Fruit fly (Drosophila melanogaster): ENCODE results near the gene Cralbp.

The Cralbp gene

dm6 chr3L:5787476-5787875, 958 bp upstream of the Cralbp start:
- TF ChIP-seq CG17801 (GFP tag; optimal IDR thresholded peaks at IDR 0.05; ENCODE audit: partially characterized antibody): no peak

DNA sequence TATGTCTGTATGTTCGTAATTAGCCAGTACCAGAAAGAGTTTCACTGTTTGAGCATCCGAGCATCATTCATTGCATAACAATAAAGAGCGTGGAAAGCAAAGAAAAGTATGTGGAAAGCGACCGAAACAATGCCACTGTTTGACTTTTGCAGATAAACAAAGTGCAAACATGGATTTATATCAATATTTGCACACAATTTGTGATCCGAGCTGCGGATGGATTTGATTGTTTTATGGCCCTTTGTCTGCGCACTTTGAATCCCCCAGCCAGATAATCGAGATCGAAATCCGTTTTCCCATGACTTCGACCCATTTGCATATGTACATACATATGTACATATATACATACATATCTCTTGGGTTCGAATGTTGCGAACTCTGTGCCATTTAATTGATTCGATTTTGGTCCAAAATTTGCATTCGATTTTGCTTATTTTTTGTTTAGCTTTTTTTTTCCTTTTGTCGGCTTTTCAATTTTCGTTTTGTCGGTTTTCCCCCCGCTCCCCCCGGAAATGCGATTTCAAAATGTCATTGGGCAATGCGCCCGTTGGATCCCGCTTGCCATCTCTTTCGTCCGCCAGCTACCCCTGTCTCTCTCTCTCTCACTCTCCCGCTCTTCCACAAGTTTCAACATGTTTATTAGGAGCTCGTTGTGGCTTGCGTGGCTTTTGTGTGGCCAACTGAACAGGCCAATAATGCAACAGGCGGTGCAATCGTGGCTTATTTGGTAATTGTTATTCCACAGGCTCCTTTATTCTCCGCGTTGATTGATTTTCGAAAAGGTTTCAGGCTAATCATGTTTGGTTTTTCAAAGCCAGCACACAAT, 1.1 kb downstream of the Cralbp start:
- TF ChIP-seq CG17801 (GFP tag; optimal IDR thresholded peaks at IDR 0.05; ENCODE audit: partially characterized antibody): no peak

dm6 chr3L:5779476-5780401, 6.8 kb downstream of the Cralbp start, which contains the start of the genes Myt1, PGRP-LD and Pmi:
Myt1 (minus strand) TSS chr3L:5779591.
PGRP-LD (plus strand) TSS chr3L:5780051.
Pmi (plus strand) TSS chr3L:5780051.
- TF ChIP-seq CG17801 (GFP tag; optimal IDR thresholded peaks at IDR 0.05; ENCODE audit: partially characterized antibody): no peak

DNA sequence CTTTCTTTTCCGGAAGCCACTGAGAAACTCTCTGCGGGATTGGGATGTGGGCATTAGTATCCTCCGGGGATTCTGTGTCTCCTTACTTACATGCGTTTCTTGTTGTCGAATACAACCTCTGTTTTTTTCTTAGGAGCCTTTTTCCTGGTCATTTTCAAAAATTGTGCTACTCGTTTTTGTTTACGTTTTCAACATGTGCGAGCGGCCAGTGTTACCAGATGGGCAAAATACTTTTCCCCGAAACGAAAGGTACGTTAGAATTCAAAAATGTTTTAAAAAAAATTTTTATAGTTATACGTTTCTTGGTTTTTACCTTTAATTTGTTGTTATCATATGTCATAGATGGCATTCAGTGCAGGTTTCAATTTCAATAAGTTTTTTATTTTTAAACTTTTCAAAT, 9.4 kb downstream of the Cralbp start, which contains the start of gene vito:
Gene vito, minus strand, starts transcription at position 220 of the 400 bp plus-strand sequence.
- no peak for TF ChIP-seq CG17801 (GFP tag; optimal IDR thresholded peaks at IDR 0.05; ENCODE audit: partially characterized antibody)

- TF ChIP-seq CG17801 (GFP tag; optimal IDR thresholded peaks at IDR 0.05; ENCODE audit: partially characterized antibody): no peak
Measured at dm6 chr3L:5774782-5775181, 11.7 kb downstream of the Cralbp start.

DNA sequence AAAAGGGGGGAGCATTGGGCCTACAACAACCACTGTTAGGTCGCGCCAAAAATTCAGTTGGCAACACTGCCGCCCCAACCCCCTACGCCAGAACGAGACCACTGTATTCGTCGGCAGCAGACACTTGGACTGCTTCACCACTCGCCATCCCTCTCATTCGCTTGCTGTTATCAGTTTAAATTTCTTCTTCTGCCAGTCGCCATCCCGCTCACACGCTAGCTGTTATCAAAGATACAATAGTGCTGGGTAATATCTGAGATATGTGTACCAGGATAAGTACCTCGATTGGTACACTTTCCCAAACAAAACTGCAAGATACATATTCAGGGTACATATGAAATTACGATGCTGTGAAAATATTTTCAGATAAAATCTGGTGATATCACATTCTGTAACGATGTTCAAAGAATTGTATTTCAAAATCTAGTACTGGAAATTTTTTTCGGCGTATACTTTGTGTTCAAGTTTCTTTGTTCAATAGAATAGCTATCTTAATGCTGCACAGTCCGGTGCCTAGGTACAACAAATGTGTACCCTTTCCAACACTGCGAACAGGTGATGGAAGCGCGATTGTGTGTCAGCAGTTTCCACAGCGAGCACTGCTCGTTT, 15.6 kb downstream of the Cralbp start:
- TF ChIP-seq CG17801 (GFP tag; optimal IDR thresholded peaks at IDR 0.05; ENCODE audit: partially characterized antibody): peak; percentile 90

dm6 chr3L:5770113-5770798, 16.3 kb downstream of the Cralbp start:
- peak; percentile 58 for TF ChIP-seq CG17801 (GFP tag; optimal IDR thresholded peaks at IDR 0.05; ENCODE audit: partially characterized antibody)

DNA sequence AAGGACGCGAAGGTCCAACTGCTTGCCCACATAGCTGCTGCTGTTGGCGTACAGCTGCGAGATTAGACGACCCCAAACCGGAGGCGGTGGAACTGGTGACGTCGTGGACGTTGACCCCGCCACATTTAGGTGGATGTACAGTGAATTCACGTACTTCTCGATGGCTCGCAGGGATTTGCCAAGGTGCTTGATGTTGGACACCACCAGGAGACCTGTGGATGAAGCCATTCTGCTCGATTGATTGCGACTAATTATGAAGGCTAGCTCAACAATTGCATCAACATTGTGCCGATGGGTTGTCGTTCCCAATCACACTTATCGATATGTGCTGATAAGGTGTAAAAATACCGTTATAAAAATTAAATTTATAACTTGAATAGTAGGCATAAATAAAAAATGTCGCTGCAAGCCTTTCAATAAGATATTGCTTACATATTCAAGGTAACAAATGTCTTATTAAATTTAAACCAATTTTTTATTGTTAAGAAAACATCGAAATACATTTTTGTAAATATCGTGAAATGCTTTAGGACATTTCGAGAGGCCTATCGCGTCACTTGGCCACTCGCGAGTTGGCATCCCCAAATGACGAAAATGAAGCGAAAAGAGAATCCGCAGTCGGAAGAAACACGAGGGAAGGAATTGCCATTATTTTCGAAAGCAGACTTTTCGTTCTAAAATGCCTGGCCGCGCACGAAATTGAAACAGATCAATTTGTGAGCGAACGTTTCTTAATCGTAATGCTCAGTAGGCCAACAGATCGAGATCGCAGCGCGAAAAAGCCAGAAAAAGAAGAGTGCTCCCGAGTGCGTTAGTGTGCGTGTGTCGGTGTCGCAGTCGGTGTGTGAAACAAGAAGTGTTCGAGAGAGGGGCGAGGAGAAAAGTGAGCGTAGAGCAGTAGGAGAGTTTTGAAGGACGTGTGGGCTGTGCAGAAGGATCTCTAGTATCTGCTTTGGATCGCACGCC, 17.7 kb downstream of the Cralbp start, which contains the start of the genes Ppat-Dpck and scny:
Gene Ppat-Dpck, minus strand, starts transcription at position 263 of the 966 bp plus-strand sequence.
Gene scny, plus strand, starts transcription at position 471 of the 966 bp plus-strand sequence.
- peak; percentile 35 for TF ChIP-seq CG17801 (GFP tag; optimal IDR thresholded peaks at IDR 0.05; ENCODE audit: partially characterized antibody)

DNA sequence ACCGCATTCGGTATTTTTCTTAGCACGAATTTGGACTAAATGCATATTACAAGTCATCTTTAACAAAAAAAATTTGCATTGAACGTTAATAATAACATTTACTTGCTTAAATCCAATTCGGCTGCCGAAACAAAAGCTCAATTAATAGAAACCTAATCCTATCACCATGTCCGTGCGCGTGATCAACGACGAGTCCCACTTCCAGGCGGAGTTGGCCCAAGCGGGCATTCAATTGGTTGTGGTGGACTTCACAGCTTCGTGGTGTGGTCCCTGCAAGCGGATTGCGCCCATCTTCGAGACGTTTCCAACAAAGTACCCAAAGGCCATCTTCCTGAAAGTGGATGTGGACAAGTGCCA, 20.7 kb downstream of the Cralbp start, which contains the start of gene Txl:
Gene Txl, plus strand, starts transcription at position 3 of the 357 bp plus-strand sequence.
- no peak for TF ChIP-seq CG17801 (GFP tag; optimal IDR thresholded peaks at IDR 0.05; ENCODE audit: partially characterized antibody)

DNA sequence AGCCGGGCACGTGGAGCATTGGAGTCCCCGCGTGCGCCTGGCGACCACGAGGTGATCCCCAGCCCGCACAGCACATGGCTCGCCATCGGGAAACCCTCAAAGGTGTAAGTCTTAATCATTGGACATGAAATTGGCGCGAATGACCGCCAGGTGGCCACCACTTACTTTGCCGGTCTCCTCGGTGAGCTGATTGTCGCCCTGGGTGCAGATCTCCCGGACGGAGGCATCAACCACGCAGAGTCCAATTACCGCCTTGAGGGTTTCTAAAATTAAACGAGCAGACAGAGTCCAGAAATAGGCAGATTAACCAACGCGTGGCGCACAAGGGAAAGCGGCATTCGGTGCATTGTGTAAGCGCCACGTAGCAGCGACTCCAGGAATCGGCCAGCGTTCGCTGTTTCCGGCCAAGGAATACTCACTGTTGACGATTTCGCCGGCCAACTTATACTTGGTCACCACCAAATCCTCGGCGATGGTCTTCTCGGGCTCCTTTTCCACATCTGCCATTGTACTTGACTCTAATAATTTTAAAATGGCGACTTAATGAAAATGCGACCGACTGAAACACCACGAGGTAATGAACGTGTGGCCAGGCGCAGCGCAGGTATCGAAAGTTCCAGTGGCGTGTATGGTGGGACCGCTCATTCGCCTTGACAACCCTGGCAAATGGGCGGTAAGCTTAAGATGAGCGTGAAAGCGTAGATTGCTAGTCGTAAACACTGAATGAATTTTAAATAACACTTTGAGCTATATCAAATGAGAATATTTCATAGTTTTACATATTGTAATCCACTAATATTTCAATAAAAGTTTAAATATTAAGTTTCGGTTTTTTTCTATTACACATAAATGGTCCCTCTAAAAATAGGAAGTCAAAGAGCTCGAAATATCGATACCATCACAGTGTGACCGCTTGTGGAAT, 21.3 kb downstream of the Cralbp start, which contains the start of gene CG10576:
Gene CG10576, minus strand, starts transcription at position 781 of the 922 bp plus-strand sequence.
- no peak for TF ChIP-seq CG17801 (GFP tag; optimal IDR thresholded peaks at IDR 0.05; ENCODE audit: partially characterized antibody)

DNA sequence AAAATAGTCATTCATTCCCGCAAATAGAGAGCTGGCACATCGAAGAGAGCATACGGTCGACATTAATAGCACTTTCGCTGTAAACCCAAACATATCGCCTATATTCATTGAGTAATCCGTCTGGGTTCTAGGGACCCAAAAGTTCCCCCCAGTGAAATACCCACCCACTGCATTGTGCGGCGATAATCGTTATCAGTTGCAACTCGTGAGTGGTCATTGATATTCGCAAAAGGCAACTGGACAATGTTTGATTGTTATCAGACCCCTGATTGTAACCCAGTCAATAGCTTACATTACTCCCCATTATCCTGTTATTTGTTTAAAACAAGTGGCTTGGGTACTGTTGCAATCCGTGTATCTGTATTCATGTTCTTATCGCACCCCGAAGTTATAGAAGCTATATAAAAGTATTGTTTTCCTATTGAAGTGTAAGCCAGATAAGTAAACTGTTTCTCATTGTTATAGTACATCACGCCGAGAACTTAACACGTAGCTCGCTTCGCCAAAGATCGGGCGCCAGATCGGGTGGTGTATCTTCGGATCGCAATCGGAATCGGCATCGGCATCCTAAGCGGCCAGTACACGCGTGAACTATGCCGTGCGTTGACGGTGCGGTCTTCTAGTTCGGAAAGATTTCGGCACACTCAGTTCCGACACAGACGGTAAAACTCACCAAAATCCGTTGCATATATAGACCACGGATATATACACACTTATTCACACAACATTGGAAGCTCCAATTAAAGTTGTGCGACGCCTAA, 32.7 kb downstream of the Cralbp start:
- no peak for TF ChIP-seq CG17801 (GFP tag; optimal IDR thresholded peaks at IDR 0.05; ENCODE audit: partially characterized antibody)
